Worm (Caenorhabditis elegans) whole organism, L3 larva: ENCODE results near the gene pifk-1.

Source experiments
- aly-2 ChIP-seq: fragments of 150-350 bp; optimal IDR thresholded peaks from 2 replicates; lab custom pipeline; 2014; ENCODE audit warnings: missing biosample characterization, missing genetic modification characterization
- ama-1 ChIP-seq: fragments of 150-350 bp; optimal IDR thresholded peaks from 2 replicates; lab custom pipeline; 2018
- ceh-28 ChIP-seq: fragments of 150-350 bp; optimal IDR thresholded peaks from 2 replicates; lab custom pipeline; 2014; ENCODE audit warnings: missing biosample characterization, missing genetic modification reagents, missing genetic modification characterization
- ceh-9 ChIP-seq: sonication (generic microtip); optimal IDR thresholded peaks from 2 replicates; lab custom pipeline; 2018; ENCODE audit warnings: missing biosample characterization, missing genetic modification characterization
- daf-12 ChIP-seq: fragments of 150-350 bp; optimal IDR thresholded peaks from 2 replicates; lab custom pipeline; 2014; ENCODE audit warnings: missing biosample characterization, missing genetic modification reagents, missing genetic modification characterization
- egl-27 ChIP-seq: sonication (generic microtip); optimal IDR thresholded peaks from 4 replicates; lab custom pipeline; 2017; ENCODE audit warnings: missing biosample characterization, missing genetic modification reagents, missing genetic modification characterization
- egl-5 ChIP-seq: fragments of 150-350 bp; optimal IDR thresholded peaks from 2 replicates; lab custom pipeline; 2017; ENCODE audit warnings: missing biosample characterization, missing genetic modification reagents, missing genetic modification characterization, inconsistent platforms
- elt-2 ChIP-seq: sonication (generic microtip); optimal IDR thresholded peaks from 2 replicates; lab custom pipeline; 2016; ENCODE audit warnings: missing genetic modification reagents, mild to moderate bottlenecking, missing genetic modification characterization, missing compliant biosample characterization
- elt-3 ChIP-seq, 3 experiments: fragments of 150-350 bp in 1 of 3; sonication (generic microtip) in 2 of 3; optimal IDR thresholded peaks; 2 replicates in 2 of 3; 4 replicates in 1 of 3; lab custom pipeline; 2014 to 2017; ENCODE audit warnings: missing biosample characterization in 3 of 3, missing genetic modification characterization in 3 of 3
- fkh-10 ChIP-seq: sonication (generic microtip); optimal IDR thresholded peaks from 2 replicates; lab custom pipeline; 2017; ENCODE audit warnings: missing biosample characterization, missing genetic modification reagents, missing genetic modification characterization
- hmg-11 ChIP-seq: sonication (generic microtip); optimal IDR thresholded peaks from 2 replicates; lab custom pipeline; 2016; ENCODE audit warnings: missing genetic modification characterization, missing compliant biosample characterization
- jun-1 ChIP-seq: fragments of 150-350 bp; optimal IDR thresholded peaks from 2 replicates; lab custom pipeline; 2014; ENCODE audit warnings: missing biosample characterization, missing genetic modification reagents, missing genetic modification characterization
- lin-39 ChIP-seq: fragments of 150-350 bp; optimal IDR thresholded peaks from 2 replicates; lab custom pipeline; 2018; ENCODE audit warnings: missing biosample characterization, missing genetic modification reagents, missing genetic modification characterization
- mml-1 ChIP-seq: fragments of 150-350 bp; sonication (generic microtip); optimal IDR thresholded peaks from 3 replicates; lab custom pipeline; 2014; ENCODE audit warnings: missing biosample characterization, missing genetic modification characterization
- nfya-1 ChIP-seq: sonication (generic microtip); optimal IDR thresholded peaks from 2 replicates; lab custom pipeline; 2017; ENCODE audit warnings: missing genetic modification characterization, mild to moderate bottlenecking, missing compliant biosample characterization, antibody characterized with exemption, moderate library complexity; ENCODE audit not compliant: insufficient read depth
- nhr-11 ChIP-seq: fragments of 150-350 bp; optimal IDR thresholded peaks from 2 replicates; lab custom pipeline; 2014; ENCODE audit warnings: missing biosample characterization, missing genetic modification characterization
- nhr-12 ChIP-seq: fragments of 150-350 bp; optimal IDR thresholded peaks from 2 replicates; lab custom pipeline; 2014; ENCODE audit warnings: missing biosample characterization, missing genetic modification characterization
- nhr-23 ChIP-seq: fragments of 150-350 bp; optimal IDR thresholded peaks from 2 replicates; lab custom pipeline; 2014; ENCODE audit warnings: missing biosample characterization, missing genetic modification reagents, missing genetic modification characterization
- nhr-25 ChIP-seq: sonication (generic microtip); optimal IDR thresholded peaks from 2 replicates; lab custom pipeline; 2017; ENCODE audit warnings: missing biosample characterization, missing genetic modification characterization
- nhr-43 ChIP-seq: sonication (generic microtip); optimal IDR thresholded peaks from 2 replicates; lab custom pipeline; 2016; ENCODE audit warnings: mild to moderate bottlenecking, missing genetic modification characterization, missing compliant biosample characterization; ENCODE audit not compliant: poor library complexity, severe bottlenecking
- nhr-67 ChIP-seq: fragments of 150-350 bp; optimal IDR thresholded peaks from 2 replicates; lab custom pipeline; 2014; ENCODE audit warnings: missing biosample characterization, missing genetic modification characterization
- nhr-76 ChIP-seq: fragments of 150-350 bp; sonication (generic microtip); optimal IDR thresholded peaks from 5 replicates; lab custom pipeline; 2014; ENCODE audit warnings: missing biosample characterization, missing genetic modification characterization
- nhr-77 ChIP-seq: fragments of 150-350 bp; optimal IDR thresholded peaks from 2 replicates; lab custom pipeline; 2014; ENCODE audit warnings: missing biosample characterization, missing genetic modification characterization
- pha-4 ChIP-seq: fragments of 150-350 bp; optimal IDR thresholded peaks from 2 replicates; lab custom pipeline; 2014; ENCODE audit warnings: missing biosample characterization, missing genetic modification reagents, missing genetic modification characterization
- pqm-1 ChIP-seq: fragments of 150-350 bp; optimal IDR thresholded peaks from 2 replicates; lab custom pipeline; 2017; ENCODE audit warnings: missing biosample characterization, missing genetic modification characterization, inconsistent platforms
- sea-2 ChIP-seq: fragments of 150-350 bp; sonication (generic microtip); optimal IDR thresholded peaks from 4 replicates; lab custom pipeline; 2014; ENCODE audit warnings: missing biosample characterization, missing genetic modification reagents, missing genetic modification characterization
- skn-1 ChIP-seq: fragments of 150-350 bp; optimal IDR thresholded peaks from 2 replicates; lab custom pipeline; 2014; ENCODE audit warnings: missing biosample characterization, missing genetic modification characterization
- snpc-4 ChIP-seq: fragments of 150-350 bp; optimal IDR thresholded peaks from 2 replicates; lab custom pipeline; 2014; ENCODE audit warnings: missing biosample characterization, missing genetic modification characterization
- unc-39 ChIP-seq: sonication (generic microtip); optimal IDR thresholded peaks from 4 replicates; lab custom pipeline; 2017; ENCODE audit warnings: missing biosample characterization, missing genetic modification characterization
- zag-1 ChIP-seq: fragments of 150-350 bp; optimal IDR thresholded peaks from 2 replicates; lab custom pipeline; 2014; ENCODE audit warnings: missing biosample characterization, missing genetic modification characterization
- ztf-11 ChIP-seq: fragments of 150-350 bp; optimal IDR thresholded peaks from 2 replicates; lab custom pipeline; 2014; ENCODE audit warnings: missing biosample characterization, missing genetic modification characterization
- ztf-4 ChIP-seq: fragments of 150-350 bp; optimal IDR thresholded peaks from 2 replicates; lab custom pipeline; 2014; ENCODE audit warnings: missing biosample characterization, missing genetic modification characterization

pifk-1 gene

ce11 chrX:948783-949182 is 24.5 kb upstream of the pifk-1 start, which contains the start of gene sms-2:
TSS of gene sms-2 (minus strand) at chrX:948883.
- TF ChIP-seq ceh-9 (tag; lab: Kevin White, UChicago) (no peak), aly-2 (no peak)

DNA sequence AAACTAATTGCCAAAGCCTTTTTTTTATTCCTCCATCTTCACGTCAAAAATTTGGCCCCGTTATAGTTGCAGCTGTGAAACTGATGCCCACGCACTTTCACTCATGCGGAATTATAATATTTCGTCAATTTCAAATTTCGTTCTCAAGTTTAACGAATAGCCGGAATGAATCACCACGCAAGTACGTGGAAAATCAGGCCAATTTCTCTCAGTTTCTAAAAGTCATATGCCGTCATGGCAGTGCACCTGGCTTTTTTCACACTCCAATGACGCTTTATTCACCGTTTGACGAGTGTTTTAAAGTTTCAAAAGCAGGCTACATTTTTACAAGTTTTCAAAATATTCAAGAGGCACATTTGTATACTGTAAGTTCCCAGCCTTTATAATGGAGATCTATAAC is 23.6 kb upstream of the pifk-1 start:
- TF ChIP-seq nhr-76 (tag; lab: Kevin White, UChicago) (no peak), sea-2 (no peak), ama-1 (lab: Kevin White, UChicago) (no peak), egl-27 (tag; lab: Kevin White, UChicago) (no peak), nhr-12 (tag; lab: Kevin White, UChicago) (no peak), zag-1 (no peak), fkh-10 (GFP tag; lab: Kevin White, UChicago) (no peak), lin-39 (tag; lab: Kevin White, UChicago) (no peak), snpc-4 (no peak), nhr-25 (no peak), pha-4 (tag; lab: Kevin White, UChicago) (no peak), nfya-1 (tag; lab: Kevin White, UChicago) (no peak), nhr-23 (no peak), ceh-9 (tag; lab: Kevin White, UChicago) (no peak), egl-5 (no peak), daf-12 (tag; lab: Kevin White, UChicago) (no peak), unc-39 (tag; lab: Kevin White, UChicago) (no peak), elt-3 (tag; optimal IDR thresholded peaks at IDR 0.05; lab: Kevin White, UChicago) (no peak), aly-2 (no peak), nhr-11 (tag; lab: Kevin White, UChicago) (no peak)

- TF ChIP-seq nhr-43 = no peak
- no peak for TF ChIP-seq mml-1 (tag; lab: Kevin White, UChicago)
- peak; percentile 80 for TF ChIP-seq elt-2 (tag; lab: Kevin White, UChicago)
- peak; percentile 31 for TF ChIP-seq pha-4 (tag; lab: Kevin White, UChicago)
- peak; percentile 59 for TF ChIP-seq pqm-1 (tag; lab: Kevin White, UChicago)
- TF ChIP-seq nfya-1 (tag; lab: Kevin White, UChicago) = peak; percentile 80
- TF ChIP-seq ztf-4 = no peak
- TF ChIP-seq, all 47 proteins: peak for 4
These were observed 21.4 kb upstream of the pifk-1 start for ce11 chrX:945669-946068.

DNA sequence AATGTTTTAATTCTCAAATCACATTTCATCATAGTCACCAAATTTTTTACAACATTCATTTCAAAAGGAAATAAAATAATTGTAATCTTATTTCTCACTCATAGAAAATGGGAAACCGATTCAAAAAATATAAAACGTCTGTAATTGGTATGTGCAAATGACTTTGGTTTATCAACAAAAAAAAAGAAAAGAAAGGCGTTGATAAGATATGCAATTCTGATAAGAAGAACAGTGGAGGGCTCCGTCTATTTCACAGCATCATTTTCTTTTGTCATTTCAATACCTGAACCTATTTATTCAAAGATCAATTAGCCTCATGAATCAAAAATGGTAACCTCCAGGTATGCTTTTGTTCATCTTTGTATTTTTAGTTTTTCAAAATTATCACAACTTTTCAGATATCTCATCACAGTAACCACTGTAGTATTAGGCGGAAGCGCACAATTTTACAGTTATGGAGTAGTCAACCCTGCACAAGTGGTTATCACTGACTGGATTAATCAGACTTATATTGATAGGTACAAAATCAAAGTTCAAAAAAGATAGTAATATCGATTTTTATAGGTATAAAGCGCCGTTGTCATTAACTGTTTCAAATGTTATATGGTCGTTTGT is 14.1 kb upstream of the pifk-1 start, which contains the start of gene F53H8.3:
F53H8.3 (plus strand) TSS at position 275 of the 615 bp plus-strand sequence.
- TF ChIP-seq skn-1 (no peak), unc-39 (tag; lab: Kevin White, UChicago) (no peak), ztf-11 (tag; lab: Kevin White, UChicago) (no peak), ceh-9 (tag; lab: Kevin White, UChicago) (no peak), ama-1 (lab: Kevin White, UChicago) (no peak), hmg-11 (tag; lab: Kevin White, UChicago) (no peak), zag-1 (no peak), nfya-1 (tag; lab: Kevin White, UChicago) (no peak), elt-2 (tag; lab: Kevin White, UChicago) (peak; percentile 92), nhr-23 (no peak), pha-4 (tag; lab: Kevin White, UChicago) (peak; percentile 27), nhr-77 (no peak), jun-1 (tag; lab: Kevin White, UChicago) (no peak), egl-5 (no peak), mml-1 (tag; lab: Kevin White, UChicago) (no peak), nhr-67 (tag; lab: Kevin White, UChicago) (no peak)

DNA sequence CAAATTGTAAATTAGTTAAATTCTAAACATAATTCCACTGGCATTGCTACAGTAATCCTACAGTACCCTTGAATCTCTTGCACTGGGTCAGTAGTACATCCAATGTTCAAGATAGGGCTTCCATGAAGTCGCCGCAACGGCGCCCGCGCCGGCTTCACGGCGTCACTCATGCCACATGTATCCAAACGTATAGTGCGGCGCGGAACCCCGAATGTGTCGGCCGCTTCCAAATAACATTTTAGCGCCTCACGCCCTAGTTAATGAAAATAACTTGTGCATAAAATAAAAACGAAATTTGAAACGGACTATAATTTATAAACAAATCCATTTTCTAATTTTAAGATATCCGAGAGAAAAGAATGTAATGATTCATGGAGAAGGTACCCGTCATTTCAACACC is 11.7 kb upstream of the pifk-1 start:
- TF ChIP-seq ceh-9 (tag; lab: Kevin White, UChicago) (no peak), snpc-4 (peak; percentile 47), ceh-28 (tag; lab: Kevin White, UChicago) (no peak), hmg-11 (tag; lab: Kevin White, UChicago) (no peak)
- TF ChIP-seq, all 47 proteins: peak for 1
